Fruit fly (Drosophila melanogaster) whole organism: ENCODE data around the gene mtgo.

Source experiments
- CG8478 ChIP-seq: fragments of >200 bp; optimal IDR thresholded peaks from 2 replicates; lab custom pipeline; 2018; ENCODE audit warnings: inconsistent platforms
- Dll ChIP-seq: fragments of >200 bp; optimal IDR thresholded peaks from 2 replicates; lab custom pipeline; 2017
- EcR ChIP-seq, 2 experiments: fragments of >200 bp; optimal IDR thresholded peaks; 2 replicates each; lab custom pipeline; 2017; ENCODE audit warnings: missing biosample characterization in 2 of 2, missing genetic modification characterization in 2 of 2, missing genetic modification reagents in 2 of 2
- pan ChIP-seq: fragments of >200 bp; optimal IDR thresholded peaks from 2 replicates; lab custom pipeline; 2017
- usp ChIP-seq: fragments of >200 bp; optimal IDR thresholded peaks from 2 replicates; lab custom pipeline; 2017; ENCODE audit warnings: missing biosample characterization, missing genetic modification characterization, mixed read lengths

dm6 chr2L:16629176-16629575 lies 84.4 kb downstream of the mtgo start:
- no peak for TF ChIP-seq usp (GFP tag; lab: Kevin White, UChicago)
- no peak for TF ChIP-seq pan (lab: Kevin White, UChicago)
- no peak for TF ChIP-seq CG8478 (lab: Kevin White, UChicago)
- no peak for TF ChIP-seq Dll (lab: Kevin White, UChicago)
- no peak for TF ChIP-seq EcR (GFP tag; optimal IDR thresholded peaks at IDR 0.05; lab: Kevin White, UChicago)
